Fruit fly (Drosophila melanogaster) whole organism, wandering third instar larva: Measurements from ENCODE around the gene Hyls1.

ENCODE experiments used
- CrebA ChIP-seq: fragments of 200-800 bp; sonication (Bioruptor generic); optimal IDR thresholded peaks from 2 replicates; lab custom pipeline; 2016; ENCODE audit warnings: missing biosample characterization, mild to moderate bottlenecking, missing genetic modification characterization, borderline replicate concordance
- Dfd ChIP-seq: fragments of >200 bp; optimal IDR thresholded peaks from 2 replicates; lab custom pipeline; 2017; ENCODE audit warnings: missing biosample characterization, missing genetic modification characterization
- Jra ChIP-seq: sonication (Bioruptor generic); optimal IDR thresholded peaks from 2 replicates; lab custom pipeline; 2016; ENCODE audit warnings: missing biosample characterization, missing genetic modification characterization
- Myc ChIP-seq: fragments of >200 bp; optimal IDR thresholded peaks from 2 replicates; lab custom pipeline; 2017
- N ChIP-seq: fragments of >200 bp; optimal IDR thresholded peaks from 2 replicates; lab custom pipeline; 2018; ENCODE audit warnings: missing biosample characterization, missing external identifiers, missing genetic modification characterization
- ey ChIP-seq: fragments of 200-800 bp; sonication (Bioruptor generic); optimal IDR thresholded peaks from 2 replicates; lab custom pipeline; 2016; ENCODE audit warnings: missing biosample characterization, missing genetic modification characterization
- psq ChIP-seq: fragments of 200-800 bp; sonication (Bioruptor generic); optimal IDR thresholded peaks from 3 replicates; lab custom pipeline; 2017; ENCODE audit warnings: missing biosample characterization, mild to moderate bottlenecking, missing genetic modification characterization, moderate library complexity

DNA sequence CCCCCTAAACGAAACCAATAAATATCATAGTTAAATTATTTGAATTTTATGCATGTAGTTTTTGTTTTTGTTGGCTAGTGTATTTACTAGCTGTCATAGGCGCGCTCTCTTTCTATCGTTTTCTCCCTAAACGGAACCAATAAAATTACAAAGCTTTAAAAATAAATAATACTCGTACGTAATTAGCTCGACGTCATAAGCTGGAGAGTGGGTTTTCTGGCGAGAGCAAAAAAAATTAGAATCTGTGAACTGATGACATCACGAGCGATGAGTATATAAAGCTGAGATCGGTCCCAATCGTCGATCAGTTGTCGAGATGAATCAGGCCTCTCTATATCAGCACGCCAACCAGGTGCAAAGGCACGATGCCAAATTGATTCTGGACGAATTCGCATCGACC lies 13.2 kb upstream of the Hyls1 start, which contains the start of gene jhamt:
- TF ChIP-seq CrebA (GFP tag; lab: Kevin White, UChicago) = no peak
- no peak for TF ChIP-seq psq (GFP tag; lab: Kevin White, UChicago)
- no peak for TF ChIP-seq Dfd (GFP tag; lab: Kevin White, UChicago)
- TF ChIP-seq ey (GFP tag; lab: Kevin White, UChicago) = no peak
- no peak for TF ChIP-seq N (GFP tag; lab: Kevin White, UChicago)
- no peak for TF ChIP-seq Myc (lab: Kevin White, UChicago)
- TF ChIP-seq Jra (GFP tag; lab: Kevin White, UChicago) = no peak
